Fruit fly (Drosophila melanogaster) whole organism, embryonic: Measurements from ENCODE around the gene Hmr.

Experiments
- CG10274 ChIP-seq: fragments of 200-800 bp; sonication (Bioruptor generic); optimal IDR thresholded peaks from 3 replicates; lab custom pipeline; 2017; ENCODE audit warnings: missing biosample characterization, mild to moderate bottlenecking, missing genetic modification characterization
- CG10979 ChIP-seq: fragments of 200-800 bp; sonication (Bioruptor generic); optimal IDR thresholded peaks from 2 replicates; lab custom pipeline; 2018; ENCODE audit warnings: missing biosample characterization, mild to moderate bottlenecking, missing genetic modification characterization, moderate library complexity
- CG11560 ChIP-seq: fragments of 200-800 bp; sonication (Bioruptor generic); IDR thresholded peaks from 3 replicates; pipeline ENCODE4 v1.3.6; 2022; ENCODE audit warnings: missing biosample characterization, missing genetic modification characterization
- CG12104 ChIP-seq: fragments of 200-800 bp; sonication (Bioruptor generic); optimal IDR thresholded peaks from 3 replicates; lab custom pipeline; 2016; ENCODE audit warnings: missing biosample characterization, missing genetic modification characterization
- CG12299 ChIP-seq: fragments of 200-800 bp; sonication (Bioruptor generic); optimal IDR thresholded peaks from 2 replicates; lab custom pipeline; 2018; ENCODE audit warnings: missing biosample characterization, mild to moderate bottlenecking, missing genetic modification characterization
- CG12744 ChIP-seq: fragments of 200-800 bp; sonication (Bioruptor generic); optimal IDR thresholded peaks from 2 replicates; lab custom pipeline; 2016; ENCODE audit warnings: missing biosample characterization, missing genetic modification characterization
- CG17186 ChIP-seq: fragments of 200-800 bp; sonication (Bioruptor generic); optimal IDR thresholded peaks from 3 replicates; lab custom pipeline; 2017; ENCODE audit warnings: missing biosample characterization, missing genetic modification reagents, missing genetic modification characterization
- CG17328 ChIP-seq: fragments of 200-800 bp; sonication (Bioruptor generic); IDR thresholded peaks from 2 replicates; pipeline ENCODE4 v1.3.6; 2022; ENCODE audit warnings: missing biosample characterization, missing genetic modification characterization
- CG32532 ChIP-seq: fragments of 200-800 bp; sonication (Bioruptor generic); IDR thresholded peaks from 2 replicates; pipeline ENCODE4 v1.3.6; 2022; ENCODE audit warnings: missing biosample characterization, missing genetic modification characterization
- CG32772 ChIP-seq: fragments of 200-800 bp; sonication (Bioruptor generic); IDR thresholded peaks from 2 replicates; pipeline ENCODE4 v1.3.6; 2022; ENCODE audit warnings: missing biosample characterization, missing genetic modification characterization
- CG3407 ChIP-seq: fragments of 200-800 bp; sonication (Bioruptor generic); optimal IDR thresholded peaks from 2 replicates; lab custom pipeline; 2018; ENCODE audit warnings: missing biosample characterization, mild to moderate bottlenecking, missing genetic modification characterization
- CG3995 ChIP-seq: fragments of 200-800 bp; sonication (Bioruptor generic); optimal IDR thresholded peaks from 3 replicates; lab custom pipeline; 2016; ENCODE audit warnings: missing biosample characterization, missing genetic modification characterization
- CG43689 ChIP-seq: fragments of 200-800 bp; sonication (Bioruptor generic); IDR thresholded peaks from 2 replicates; pipeline ENCODE4 v1.3.6; 2022; ENCODE audit warnings: missing biosample characterization, missing genetic modification characterization
- CG4424 ChIP-seq: fragments of 200-800 bp; sonication (Bioruptor generic); optimal IDR thresholded peaks from 3 replicates; lab custom pipeline; 2016; ENCODE audit warnings: missing biosample characterization, missing genetic modification characterization
- CG5180 ChIP-seq: fragments of 200-800 bp; sonication (Bioruptor generic); optimal IDR thresholded peaks from 3 replicates; lab custom pipeline; 2017; ENCODE audit warnings: missing biosample characterization, missing genetic modification characterization, mild to moderate bottlenecking, moderate library complexity, missing genetic modification reagents
- CG5245 ChIP-seq: fragments of 200-800 bp; sonication (Bioruptor generic); optimal IDR thresholded peaks from 3 replicates; lab custom pipeline; 2016; ENCODE audit warnings: missing biosample characterization, missing genetic modification characterization
- CG5953 ChIP-seq: fragments of 200-800 bp; sonication (Bioruptor generic); IDR thresholded peaks from 2 replicates; pipeline ENCODE4 v1.3.6; 2022; ENCODE audit warnings: missing biosample characterization, missing genetic modification characterization
- CG7372 ChIP-seq: fragments of 200-800 bp; sonication (Bioruptor generic); IDR thresholded peaks from 2 replicates; pipeline ENCODE4 v1.3.6; 2022; ENCODE audit warnings: missing biosample characterization, missing genetic modification characterization
- CG7839 ChIP-seq: fragments of 200-800 bp; sonication (Bioruptor generic); optimal IDR thresholded peaks from 3 replicates; lab custom pipeline; 2018; ENCODE audit warnings: missing biosample characterization, mild to moderate bottlenecking, missing genetic modification characterization, moderate library complexity
- CG7963 ChIP-seq: fragments of 200-800 bp; sonication (Bioruptor generic); IDR thresholded peaks from 3 replicates; pipeline ENCODE4 v1.3.6; 2022; ENCODE audit warnings: missing biosample characterization, missing genetic modification characterization; ENCODE audit not compliant: partially characterized antibody
- CG9876 ChIP-seq: fragments of 200-800 bp; sonication (Bioruptor generic); optimal IDR thresholded peaks from 2 replicates; lab custom pipeline; 2016; ENCODE audit warnings: missing biosample characterization, missing genetic modification characterization
- Ets65A ChIP-seq: fragments of 200-800 bp; sonication (Bioruptor generic); peaks from one replicate; lab custom pipeline; 2016; ENCODE audit warnings: missing biosample characterization, missing genetic modification characterization
- Kr ChIP-seq: fragments of 200-800 bp; sonication (Bioruptor generic); optimal IDR thresholded peaks from 2 replicates; lab custom pipeline; 2017; ENCODE audit warnings: missing biosample characterization, mild to moderate bottlenecking, missing genetic modification characterization
- Mrtf ChIP-seq: fragments of 200-800 bp; sonication (Bioruptor generic); IDR thresholded peaks from 3 replicates; pipeline ENCODE4 v1.3.6; 2022; ENCODE audit warnings: missing biosample characterization, missing genetic modification characterization
- Neu2 ChIP-seq: fragments of 200-800 bp; sonication (Bioruptor generic); optimal IDR thresholded peaks from 3 replicates; lab custom pipeline; 2016; ENCODE audit warnings: missing biosample characterization, missing genetic modification characterization, borderline replicate concordance
- Stat92E ChIP-seq, 3 experiments: fragments of >200 bp in 2 of 3; fragments of 200-800 bp in 1 of 3; sonication (Bioruptor generic) in 1 of 3; optimal IDR thresholded peaks; 2 replicates each; lab custom pipeline; 2017 to 2019; ENCODE audit warnings: missing biosample characterization in 3 of 3, missing genetic modification characterization in 3 of 3, mild to moderate bottlenecking in 1 of 3, moderate library complexity in 1 of 3
- ab ChIP-seq: fragments of 200-800 bp; sonication (Bioruptor generic); optimal IDR thresholded peaks from 2 replicates; lab custom pipeline; 2016; ENCODE audit warnings: missing biosample characterization, missing genetic modification characterization
- al ChIP-seq: fragments of 200-800 bp; sonication (Bioruptor generic); IDR thresholded peaks from 2 replicates; pipeline ENCODE4 v1.3.6; 2022; ENCODE audit warnings: missing biosample characterization, missing genetic modification characterization
- ash1 ChIP-seq: fragments of 200-800 bp; sonication (Bioruptor generic); optimal IDR thresholded peaks from 2 replicates; lab custom pipeline; 2018; ENCODE audit warnings: missing biosample characterization, mild to moderate bottlenecking, missing genetic modification characterization
- ato ChIP-seq: fragments of 200-800 bp; sonication (Bioruptor generic); IDR thresholded peaks from 2 replicates; pipeline ENCODE4 v1.3.6; 2022; ENCODE audit warnings: missing biosample characterization, missing genetic modification characterization; ENCODE audit not compliant: partially characterized antibody
- cad ChIP-seq: fragments of >200 bp; optimal IDR thresholded peaks from 2 replicates; lab custom pipeline; 2017; ENCODE audit warnings: missing biosample characterization, missing genetic modification characterization
- croc ChIP-seq: fragments of 200-800 bp; sonication (Bioruptor generic); conservative IDR thresholded peaks from 3 replicates; pipeline ENCODE4 v1.3.6; 2022; ENCODE audit warnings: missing biosample characterization, missing genetic modification characterization
- dati ChIP-seq: fragments of 200-800 bp; sonication (Bioruptor generic); IDR thresholded peaks from 2 replicates; pipeline ENCODE4 v1.3.6; 2022; ENCODE audit warnings: missing biosample characterization, missing genetic modification characterization
- dysf ChIP-seq: fragments of 200-800 bp; sonication (Bioruptor generic); IDR thresholded peaks from 3 replicates; pipeline ENCODE4 v1.3.6; 2022; ENCODE audit warnings: missing biosample characterization, missing genetic modification characterization
- fu2 ChIP-seq: fragments of 200-800 bp; sonication (Bioruptor generic); optimal IDR thresholded peaks from 2 replicates; lab custom pipeline; 2016; ENCODE audit warnings: missing biosample characterization, missing genetic modification characterization
- hth ChIP-seq: fragments of >200 bp; optimal IDR thresholded peaks from 2 replicates; lab custom pipeline; 2017; ENCODE audit warnings: inconsistent platforms
- inv ChIP-seq: fragments of 200-800 bp; sonication (Bioruptor generic); IDR thresholded peaks from 2 replicates; pipeline ENCODE4 v1.3.6; 2022; ENCODE audit warnings: missing biosample characterization, missing genetic modification characterization; ENCODE audit not compliant: partially characterized antibody
- kni ChIP-seq: fragments of 200-800 bp; sonication (Bioruptor generic); optimal IDR thresholded peaks from 3 replicates; lab custom pipeline; 2017; ENCODE audit warnings: mild to moderate bottlenecking, missing biosample characterization, missing genetic modification reagents, missing genetic modification characterization
- pros ChIP-seq: fragments of 200-800 bp; sonication (Bioruptor generic); optimal IDR thresholded peaks from 3 replicates; lab custom pipeline; 2019; ENCODE audit warnings: missing biosample characterization, mild to moderate bottlenecking, missing genetic modification characterization, moderate library complexity
- psq ChIP-seq: fragments of 200-800 bp; sonication (Bioruptor generic); optimal IDR thresholded peaks from 2 replicates; lab custom pipeline; 2017; ENCODE audit warnings: missing biosample characterization, missing genetic modification characterization
- schlank ChIP-seq: fragments of 200-800 bp; sonication (Bioruptor generic); optimal IDR thresholded peaks from 2 replicates; lab custom pipeline; 2018; ENCODE audit warnings: missing biosample characterization, mild to moderate bottlenecking, missing genetic modification characterization
- sima ChIP-seq: fragments of 200-800 bp; sonication (Bioruptor generic); optimal IDR thresholded peaks from 2 replicates; lab custom pipeline; 2016; ENCODE audit warnings: missing biosample characterization, missing genetic modification characterization
- sug ChIP-seq: fragments of 200-800 bp; optimal IDR thresholded peaks from 2 replicates; lab custom pipeline; 2019; ENCODE audit warnings: missing biosample characterization, mild to moderate bottlenecking, missing genetic modification characterization, moderate library complexity
- tgo ChIP-seq: fragments of 200-800 bp; sonication (Bioruptor generic); IDR thresholded peaks from 3 replicates; pipeline ENCODE4 v1.3.6; 2022; ENCODE audit warnings: missing biosample characterization, missing genetic modification characterization
- ttk ChIP-seq: fragments of 200-800 bp; sonication (Bioruptor generic); IDR thresholded peaks from 2 replicates; pipeline ENCODE4 v2.1.2; 2022; ENCODE audit warnings: missing biosample characterization, missing genetic modification characterization
- tx ChIP-seq: fragments of 200-800 bp; sonication (Bioruptor generic); optimal IDR thresholded peaks from 2 replicates; lab custom pipeline; 2016; ENCODE audit warnings: missing biosample characterization, missing genetic modification characterization
- wdn ChIP-seq: fragments of 200-800 bp; sonication (Bioruptor generic); IDR thresholded peaks from 2 replicates; pipeline ENCODE4 v1.3.6; 2022; ENCODE audit warnings: missing biosample characterization, missing genetic modification characterization
- zen ChIP-seq: fragments of 200-800 bp; sonication (Bioruptor generic); optimal IDR thresholded peaks from 3 replicates; lab custom pipeline; 2018; ENCODE audit warnings: missing biosample characterization, mild to moderate bottlenecking, missing genetic modification characterization, moderate library complexity
- zf30C ChIP-seq: fragments of 200-800 bp; sonication (Bioruptor generic); optimal IDR thresholded peaks from 3 replicates; lab custom pipeline; 2018; ENCODE audit warnings: missing biosample characterization, mild to moderate bottlenecking, missing genetic modification characterization
- zfh2 ChIP-seq: fragments of 200-800 bp; sonication (Bioruptor generic); optimal IDR thresholded peaks from 2 replicates; lab custom pipeline; 2016; ENCODE audit warnings: missing biosample characterization, missing genetic modification characterization

The Hmr gene

DNA sequence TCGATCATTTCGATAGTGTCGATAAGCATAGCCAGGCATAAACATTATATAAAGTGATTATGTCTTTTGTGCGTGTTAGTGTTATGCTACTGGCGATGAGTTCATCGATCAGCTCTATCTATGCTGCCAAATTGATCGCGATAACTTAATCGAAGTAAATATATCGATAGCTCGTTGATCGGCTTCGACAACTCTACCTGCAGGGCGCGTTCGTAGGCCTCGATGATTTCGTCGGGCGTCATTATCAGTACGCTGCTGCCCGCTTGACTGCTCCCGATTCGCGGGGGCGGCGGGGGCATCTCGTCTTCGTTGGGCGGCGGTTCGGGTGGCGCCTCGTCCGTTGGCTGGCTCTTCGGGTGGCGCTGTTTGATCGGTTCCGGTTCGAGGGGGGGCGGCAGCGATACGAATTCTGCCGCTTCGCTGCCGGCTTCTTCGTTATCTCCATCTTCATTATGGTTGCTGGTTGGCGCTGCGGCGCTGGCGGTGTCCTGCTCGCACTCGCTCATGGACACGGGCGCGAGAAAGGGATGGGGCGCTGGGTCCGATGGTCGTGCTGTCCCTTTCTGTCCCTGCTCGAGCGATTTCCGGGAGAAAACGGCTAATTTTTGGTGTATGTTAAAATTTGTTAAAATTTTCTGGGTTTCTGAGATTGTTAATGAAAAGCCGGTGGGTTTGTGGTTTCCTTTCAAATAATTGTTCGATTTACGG, 6.6 kb upstream of the Hmr start, which contains the start of gene CG1628 (continued):
- TF ChIP-seq CG5180 (peak; percentile 58), zf30C (GFP tag; lab: Kevin White, UChicago) (no peak), CG12744 (GFP tag; lab: Kevin White, UChicago) (peak; percentile 48), CG5245 (GFP tag; lab: Kevin White, UChicago) (no peak), CG4424 (GFP tag; lab: Kevin White, UChicago) (no peak), sug (peak; percentile 100), Neu2 (GFP tag; lab: Kevin White, UChicago) (no peak), zfh2 (GFP tag; lab: Kevin White, UChicago) (no peak), zen (tag; lab: Kevin White, UChicago) (no peak), CG5953 (GFP tag; lab: Robert Waterston, UW) (0 out of 2 replicates have a peak, but pooled peaks have one; percentile 23), CG32532 (GFP tag; lab: Robert Waterston, UW) (no peak; the same call in 1 of the 2 replicates), CG7963 (GFP tag; lab: Robert Waterston, UW) (no peak), kni (peak; percentile 86), CG11560 (no peak), croc (GFP tag; lab: Robert Waterston, UW) (no peak), CG3995 (GFP tag; lab: Kevin White, UChicago) (no peak), CG43689 (no peak), Mrtf (no peak), CG10274 (no peak), tgo (GFP tag; lab: Robert Waterston, UW) (no peak), Ets65A (GFP tag; lab: Kevin White, UChicago) (no peak), al (0 out of 2 replicates have a peak, but pooled peaks have one; percentile 8), Kr (GFP tag; lab: Kevin White, UChicago) (no peak), ash1 (GFP tag; lab: Kevin White, UChicago) (no peak), sima (GFP tag; lab: Kevin White, UChicago) (no peak), Stat92E (GFP tag; optimal IDR thresholded peaks at IDR 0.05; lab: Kevin White, UChicago) (no peak), CG12299 (no peak), psq (no peak), CG17328 (0 out of 2 replicates have a peak, but pooled peaks have one; percentile 29), CG7839 (peak; percentile 4), CG7372 (GFP tag; lab: Robert Waterston, UW) (no peak), fu2 (GFP tag; lab: Kevin White, UChicago) (no peak), CG12104 (GFP tag; lab: Kevin White, UChicago) (no peak), CG17186 (GFP tag; lab: Kevin White, UChicago) (no peak), CG3407 (no peak), inv (GFP tag; lab: Robert Waterston, UW) (no peak), schlank (tag; lab: Kevin White, UChicago) (no peak), hth (lab: Kevin White, UChicago) (no peak), dati (GFP tag; lab: Robert Waterston, UW) (no peak), CG9876 (no peak), pros (GFP tag; lab: Kevin White, UChicago) (peak; percentile 63), CG32772 (GFP tag; lab: Robert Waterston, UW) (no peak), ato (GFP tag; lab: Robert Waterston, UW) (peak; percentile 35; the same call in 1 of the 2 replicates), ttk (GFP tag; lab: Robert Waterston, UW) (no peak; the same call in 1 of the 2 replicates), tx (GFP tag; lab: Kevin White, UChicago) (no peak), dysf (GFP tag; lab: Robert Waterston, UW) (peak; percentile 38; the same call in 1 of the 3 replicates), wdn (GFP tag; lab: Robert Waterston, UW) (peak; percentile 32; the same call in 1 of the 2 replicates), CG10979 (tag; lab: Kevin White, UChicago) (no peak), ab (GFP tag; lab: Kevin White, UChicago) (no peak), cad (GFP tag; lab: Kevin White, UChicago) (no peak)
